Fruit fly (Drosophila melanogaster) whole organism, embryonic: ENCODE measurements around the gene HisCl1.

Experiments
- B-H2 ChIP-seq: fragments of 200-800 bp; sonication (Bioruptor generic); optimal IDR thresholded peaks from 2 replicates; lab custom pipeline; 2018; ENCODE audit warnings: missing biosample characterization, mild to moderate bottlenecking, missing genetic modification characterization
- CG12071 ChIP-seq: fragments of 200-800 bp; sonication (Bioruptor generic); optimal IDR thresholded peaks from 3 replicates; lab custom pipeline; 2018; ENCODE audit warnings: missing biosample characterization, mild to moderate bottlenecking, missing genetic modification characterization
- CG15479 ChIP-seq: fragments of 200-800 bp; sonication (Bioruptor generic); optimal IDR thresholded peaks from 3 replicates; lab custom pipeline; 2019; ENCODE audit warnings: missing biosample characterization, mild to moderate bottlenecking, missing genetic modification characterization, moderate library complexity
- CG16779 ChIP-seq: fragments of 200-800 bp; sonication (Bioruptor generic); IDR thresholded peaks from 2 replicates; pipeline ENCODE4 v1.3.6; 2022; ENCODE audit warnings: missing biosample characterization, missing genetic modification characterization
- CG16815 ChIP-seq: fragments of 200-800 bp; sonication (Bioruptor generic); optimal IDR thresholded peaks from 3 replicates; lab custom pipeline; 2017; ENCODE audit warnings: missing biosample characterization, mild to moderate bottlenecking, missing genetic modification characterization
- CG16863 ChIP-seq: fragments of 200-800 bp; sonication (Bioruptor generic); optimal IDR thresholded peaks from 3 replicates; lab custom pipeline; 2016; ENCODE audit warnings: missing biosample characterization, missing genetic modification characterization
- CG17568 ChIP-seq: fragments of 200-800 bp; sonication (Bioruptor generic); optimal IDR thresholded peaks from 2 replicates; lab custom pipeline; 2018; ENCODE audit warnings: missing biosample characterization, mild to moderate bottlenecking, missing genetic modification characterization, moderate library complexity
- CG18476 ChIP-seq: fragments of 200-800 bp; sonication (Bioruptor generic); optimal IDR thresholded peaks from 2 replicates; lab custom pipeline; 2016; ENCODE audit warnings: missing biosample characterization, mild to moderate bottlenecking, missing genetic modification characterization
- CG2116 ChIP-seq: fragments of 200-800 bp; sonication (Bioruptor generic); optimal IDR thresholded peaks from 3 replicates; lab custom pipeline; 2018; ENCODE audit warnings: missing biosample characterization, mild to moderate bottlenecking, missing genetic modification characterization
- CG2199 ChIP-seq: fragments of 200-800 bp; sonication (Bioruptor generic); IDR thresholded peaks from 3 replicates; pipeline ENCODE4 v1.3.6; 2022; ENCODE audit warnings: missing biosample characterization, missing genetic modification characterization
- CG31441 ChIP-seq: fragments of 200-800 bp; sonication (Bioruptor generic); IDR thresholded peaks from 2 replicates; pipeline ENCODE4 v1.3.6; 2022; ENCODE audit warnings: missing biosample characterization, missing genetic modification characterization
- CG33557 ChIP-seq: fragments of 200-800 bp; sonication (Bioruptor generic); optimal IDR thresholded peaks from 2 replicates; lab custom pipeline; 2019; ENCODE audit warnings: missing biosample characterization, mild to moderate bottlenecking, missing genetic modification characterization, moderate library complexity
- CG4360 ChIP-seq: fragments of 200-800 bp; sonication (Bioruptor generic); IDR thresholded peaks from 2 replicates; pipeline ENCODE4 v1.3.6; 2022; ENCODE audit warnings: missing biosample characterization, missing genetic modification characterization
- CG4730 ChIP-seq: fragments of 200-800 bp; sonication (Bioruptor generic); IDR thresholded peaks from 2 replicates; pipeline ENCODE4 v1.3.6; 2022; ENCODE audit warnings: missing biosample characterization, missing genetic modification characterization
- CG6683 ChIP-seq: fragments of 200-800 bp; sonication (Bioruptor generic); optimal IDR thresholded peaks from 2 replicates; lab custom pipeline; 2017; ENCODE audit warnings: missing biosample characterization, mild to moderate bottlenecking, missing genetic modification characterization, missing genetic modification reagents
- CG6689 ChIP-seq: fragments of 200-800 bp; sonication (Bioruptor generic); IDR thresholded peaks from 2 replicates; pipeline ENCODE4 v1.3.6; 2022; ENCODE audit warnings: missing biosample characterization, missing genetic modification characterization
- CG8089 ChIP-seq: fragments of 200-800 bp; sonication (Bioruptor generic); optimal IDR thresholded peaks from 3 replicates; lab custom pipeline; 2016; ENCODE audit warnings: missing biosample characterization, missing genetic modification characterization
- CG8290 ChIP-seq, 3 experiments: fragments of 200-800 bp; sonication (Bioruptor generic); optimal IDR thresholded peaks; 2 replicates each; lab custom pipeline; 2016 to 2019; ENCODE audit warnings: missing biosample characterization in 3 of 3, missing genetic modification characterization in 3 of 3, mild to moderate bottlenecking in 2 of 3, moderate library complexity in 1 of 3
- CG8765 ChIP-seq: fragments of 200-800 bp; sonication (Bioruptor generic); IDR thresholded peaks from 2 replicates; pipeline ENCODE4 v1.3.6; 2022; ENCODE audit warnings: missing biosample characterization, missing genetic modification characterization
- CG9727 ChIP-seq: fragments of 200-800 bp; sonication (Bioruptor generic); optimal IDR thresholded peaks from 3 replicates; lab custom pipeline; 2017; ENCODE audit warnings: missing biosample characterization, mild to moderate bottlenecking, missing genetic modification characterization
- Deaf1 ChIP-seq: fragments of 200-800 bp; optimal IDR thresholded peaks from 3 replicates; lab custom pipeline; 2019; ENCODE audit warnings: missing biosample characterization, mild to moderate bottlenecking, missing genetic modification characterization, moderate library complexity
- Drgx ChIP-seq: fragments of 200-800 bp; sonication (Bioruptor generic); IDR thresholded peaks from 2 replicates; pipeline ENCODE4 v1.3.6; 2022; ENCODE audit warnings: missing biosample characterization, missing genetic modification characterization
- E2f2 ChIP-seq: fragments of 200-800 bp; sonication (Bioruptor generic); IDR thresholded peaks from 2 replicates; pipeline ENCODE4 v1.3.6; 2022; ENCODE audit warnings: missing biosample characterization, missing genetic modification characterization
- ERR ChIP-seq: fragments of 200-800 bp; sonication (Bioruptor generic); optimal IDR thresholded peaks from 2 replicates; lab custom pipeline; 2016; ENCODE audit warnings: missing biosample characterization, missing genetic modification characterization
- Ets97D ChIP-seq: fragments of 200-800 bp; sonication (Bioruptor generic); optimal IDR thresholded peaks from 3 replicates; lab custom pipeline; 2016; ENCODE audit warnings: missing biosample characterization, missing genetic modification characterization
- HLH3B ChIP-seq: fragments of 200-800 bp; sonication (Bioruptor generic); IDR thresholded peaks from 2 replicates; pipeline ENCODE4 v1.3.6; 2022; ENCODE audit warnings: missing biosample characterization, missing genetic modification characterization
- HLHmδ ChIP-seq: fragments of 200-800 bp; sonication (Bioruptor generic); optimal IDR thresholded peaks from 2 replicates; lab custom pipeline; 2018; ENCODE audit warnings: missing biosample characterization, mild to moderate bottlenecking, missing genetic modification characterization, moderate library complexity
- Jarid2 ChIP-seq: fragments of 200-800 bp; sonication (Bioruptor generic); optimal IDR thresholded peaks from 3 replicates; lab custom pipeline; 2017; ENCODE audit warnings: mild to moderate bottlenecking, missing biosample characterization, missing genetic modification reagents, missing genetic modification characterization
- MESR4 ChIP-seq: fragments of 200-800 bp; sonication (Bioruptor generic); optimal IDR thresholded peaks from 2 replicates; lab custom pipeline; 2018; ENCODE audit warnings: missing biosample characterization, mild to moderate bottlenecking, missing genetic modification characterization, moderate library complexity
- Poxn ChIP-seq: fragments of 200-800 bp; sonication (Bioruptor generic); IDR thresholded peaks from 2 replicates; pipeline ENCODE4 v1.3.6; 2022; ENCODE audit warnings: missing biosample characterization, missing genetic modification characterization
- Stat92E ChIP-seq, 3 experiments: fragments of >200 bp in 2 of 3; fragments of 200-800 bp in 1 of 3; sonication (Bioruptor generic) in 1 of 3; optimal IDR thresholded peaks; 2 replicates each; lab custom pipeline; 2017 to 2019; ENCODE audit warnings: missing biosample characterization in 3 of 3, missing genetic modification characterization in 3 of 3, mild to moderate bottlenecking in 1 of 3, moderate library complexity in 1 of 3
- abd-A ChIP-seq: fragments of 200-800 bp; sonication (Bioruptor generic); optimal IDR thresholded peaks from 3 replicates; lab custom pipeline; 2019; ENCODE audit warnings: missing biosample characterization, mild to moderate bottlenecking, missing genetic modification characterization, moderate library complexity
- bab2 ChIP-seq: fragments of 200-800 bp; sonication (Bioruptor generic); optimal IDR thresholded peaks from 2 replicates; lab custom pipeline; 2016; ENCODE audit warnings: missing biosample characterization, missing genetic modification characterization
- bsh ChIP-seq, 2 experiments: fragments of 200-800 bp; sonication (Bioruptor generic); optimal IDR thresholded peaks; 2 replicates each; lab custom pipeline; 2017 to 2018; ENCODE audit warnings: mild to moderate bottlenecking in 2 of 2, missing biosample characterization in 2 of 2, missing genetic modification characterization in 2 of 2, moderate library complexity in 1 of 2
- cato ChIP-seq: fragments of 200-800 bp; sonication (Bioruptor generic); optimal IDR thresholded peaks from 2 replicates; lab custom pipeline; 2016; ENCODE audit warnings: missing biosample characterization, missing genetic modification characterization, borderline replicate concordance
- da ChIP-seq: fragments of 200-800 bp; sonication (Bioruptor generic); optimal IDR thresholded peaks from 2 replicates; lab custom pipeline; 2016; ENCODE audit warnings: missing biosample characterization, missing genetic modification characterization
- eve ChIP-seq, 2 experiments: fragments of >200 bp; optimal IDR thresholded peaks; 2 replicates each; lab custom pipeline; 2017; ENCODE audit warnings: missing biosample characterization in 2 of 2, missing genetic modification characterization in 2 of 2
- fu2 ChIP-seq: fragments of 200-800 bp; sonication (Bioruptor generic); optimal IDR thresholded peaks from 2 replicates; lab custom pipeline; 2016; ENCODE audit warnings: missing biosample characterization, missing genetic modification characterization
- gce ChIP-seq: fragments of 200-800 bp; sonication (Bioruptor generic); IDR thresholded peaks from 3 replicates; pipeline ENCODE4 v1.3.6; 2022; ENCODE audit warnings: missing biosample characterization, missing genetic modification characterization
- gfzf ChIP-seq: fragments of 200-800 bp; sonication (Bioruptor generic); optimal IDR thresholded peaks from 2 replicates; lab custom pipeline; 2016; ENCODE audit warnings: missing biosample characterization, mild to moderate bottlenecking, missing genetic modification characterization, moderate library complexity
- hkb ChIP-seq, 2 experiments: fragments of 200-800 bp in 1 of 2; fragments of >200 bp in 1 of 2; sonication (Bioruptor generic) in 1 of 2; IDR thresholded peaks in 1 of 2; optimal IDR thresholded peaks in 1 of 2; 2 replicates each; pipeline versions ENCODE4 v1.3.6 to Lab custom; 2017 to 2022; ENCODE audit warnings: missing biosample characterization in 1 of 2, missing genetic modification characterization in 1 of 2
- luna ChIP-seq: fragments of 200-800 bp; sonication (Bioruptor generic); optimal IDR thresholded peaks from 2 replicates; lab custom pipeline; 2016; ENCODE audit warnings: missing biosample characterization, missing genetic modification characterization
- maf-S ChIP-seq: fragments of 200-800 bp; sonication (Bioruptor generic); optimal IDR thresholded peaks from 2 replicates; lab custom pipeline; 2016; ENCODE audit warnings: missing biosample characterization, missing genetic modification characterization
- phol ChIP-seq: fragments of 200-800 bp; sonication (Bioruptor generic); optimal IDR thresholded peaks from 3 replicates; lab custom pipeline; 2018; ENCODE audit warnings: missing biosample characterization, mild to moderate bottlenecking, missing genetic modification characterization, moderate library complexity
- pum ChIP-seq: fragments of 200-800 bp; sonication (Bioruptor generic); optimal IDR thresholded peaks from 2 replicates; lab custom pipeline; 2016; ENCODE audit warnings: missing biosample characterization, missing genetic modification characterization
- salm ChIP-seq: fragments of 200-800 bp; sonication (Bioruptor generic); optimal IDR thresholded peaks from 2 replicates; lab custom pipeline; 2018; ENCODE audit warnings: missing biosample characterization, mild to moderate bottlenecking, missing genetic modification characterization
- sisA ChIP-seq: fragments of 200-800 bp; sonication (Bioruptor generic); IDR thresholded peaks from 2 replicates; pipeline ENCODE4 v1.3.6; 2022; ENCODE audit warnings: missing biosample characterization, missing genetic modification characterization
- sqz ChIP-seq: fragments of 200-800 bp; sonication (Bioruptor generic); optimal IDR thresholded peaks from 3 replicates; lab custom pipeline; 2018; ENCODE audit warnings: missing biosample characterization, mild to moderate bottlenecking, missing genetic modification characterization
- vfl ChIP-seq: fragments of 200-800 bp; sonication (Bioruptor generic); optimal IDR thresholded peaks from 2 replicates; lab custom pipeline; 2016; ENCODE audit warnings: missing biosample characterization, missing genetic modification characterization

The HisCl1 gene

dm6 chr3R:11778879-11779278, 8.1 kb upstream of the HisCl1 start (continued):
- TF ChIP-seq CG15479 (peak; percentile 98), CG17568 (GFP tag; lab: Kevin White, UChicago) (no peak), Deaf1 (tag; lab: Kevin White, UChicago) (peak; percentile 70), HLH3B (GFP tag; lab: Robert Waterston, UW) (peak; percentile 53), maf-S (GFP tag; lab: Kevin White, UChicago) (no peak), CG4730 (GFP tag; lab: Robert Waterston, UW) (0 out of 2 replicates have a peak, but pooled peaks have one; percentile 5), da (no peak), CG18476 (GFP tag; lab: Kevin White, UChicago) (no peak), CG2199 (GFP tag; lab: Robert Waterston, UW) (0 out of 3 replicates have a peak, but pooled peaks have one; percentile 52), sisA (GFP tag; lab: Robert Waterston, UW) (peak; percentile 37; the same call in 1 of the 2 replicates), CG8765 (GFP tag; lab: Robert Waterston, UW) (peak; percentile 49; the same call in 1 of the 2 replicates), gce (GFP tag; lab: Robert Waterston, UW) (peak; percentile 19; the same call in 1 of the 3 replicates), CG33557 (no peak), bsh (GFP tag; optimal IDR thresholded peaks at IDR 0.05; lab: Kevin White, UChicago) (no peak), CG6689 (GFP tag; lab: Robert Waterston, UW) (no peak; the same call in 1 of the 2 replicates), fu2 (GFP tag; lab: Kevin White, UChicago) (no peak), CG31441 (no peak), E2f2 (GFP tag; lab: Robert Waterston, UW) (0 out of 2 replicates have a peak, but pooled peaks have one; percentile 6), CG4360 (GFP tag; lab: Robert Waterston, UW) (no peak; the same call in 1 of the 2 replicates), HLHmδ (GFP tag; lab: Kevin White, UChicago) (peak; percentile 42), pum (GFP tag; lab: Kevin White, UChicago) (no peak), Ets97D (GFP tag; lab: Kevin White, UChicago) (no peak), bab2 (GFP tag; lab: Kevin White, UChicago) (no peak), eve (GFP tag; optimal IDR thresholded peaks at IDR 0.05; lab: Kevin White, UChicago) (no peak), luna (GFP tag; lab: Kevin White, UChicago) (no peak), cato (GFP tag; lab: Kevin White, UChicago) (no peak), CG8290 (GFP tag; optimal IDR thresholded peaks at IDR 0.05; lab: Kevin White, UChicago) (no peak), CG8290 (tag; optimal IDR thresholded peaks at IDR 0.05; lab: Kevin White, UChicago) (peak in 1 of 2 experiments; percentile 56), CG6683 (no peak), Drgx (peak; percentile 57; the same call in 1 of the 2 replicates), B-H2 (GFP tag; lab: Kevin White, UChicago) (no peak), Jarid2 (no peak), CG16815 (GFP tag; lab: Kevin White, UChicago) (no peak), gfzf (no peak), Stat92E (GFP tag; optimal IDR thresholded peaks at IDR 0.05; lab: Kevin White, UChicago) (no peak), ERR (GFP tag; lab: Kevin White, UChicago) (no peak), CG2116 (GFP tag; lab: Kevin White, UChicago) (no peak), Poxn (GFP tag; lab: Robert Waterston, UW) (no peak), abd-A (tag; lab: Kevin White, UChicago) (no peak)

dm6 chr3R:11779357-11780018, 7.5 kb upstream of the HisCl1 start:
- TF ChIP-seq CG16779 (GFP tag; lab: Robert Waterston, UW) (no peak), phol (tag; lab: Kevin White, UChicago) (peak; percentile 92), eve (GFP tag; optimal IDR thresholded peaks at IDR 0.05; lab: Kevin White, UChicago) (peak in 1 of 2 experiments; percentile 93), vfl (GFP tag; lab: Kevin White, UChicago) (no peak), hkb (optimal IDR thresholded peaks at IDR 0.05; lab: Kevin White, UChicago) (no peak), hkb (GFP tag; IDR thresholded peaks at IDR 0.05; lab: Robert Waterston, UW) (peak; percentile 60; the same call in 1 of the 2 replicates), CG9727 (GFP tag; lab: Kevin White, UChicago) (peak; percentile 84), CG16863 (GFP tag; lab: Kevin White, UChicago) (peak; percentile 59), sqz (peak; percentile 12), MESR4 (GFP tag; lab: Kevin White, UChicago) (no peak), CG8089 (GFP tag; lab: Kevin White, UChicago) (peak; percentile 31), salm (tag; lab: Kevin White, UChicago) (peak; percentile 78), CG12071 (GFP tag; lab: Kevin White, UChicago) (no peak)
